Fruit fly (Drosophila melanogaster) whole organism, embryonic: ENCODE results near the gene CG17264.

Source experiments
- ATbp ChIP-seq: fragments of 200-800 bp; sonication (Bioruptor generic); optimal IDR thresholded peaks from 2 replicates; lab custom pipeline; 2017; ENCODE audit warnings: missing biosample characterization, mild to moderate bottlenecking, missing genetic modification characterization, missing genetic modification reagents
- Abd-B ChIP-seq: fragments of 200-800 bp; sonication (Bioruptor generic); optimal IDR thresholded peaks from 2 replicates; lab custom pipeline; 2018; ENCODE audit warnings: missing biosample characterization, mild to moderate bottlenecking, missing genetic modification characterization, moderate library complexity
- B-H1 ChIP-seq: fragments of 200-800 bp; sonication (Bioruptor generic); IDR thresholded peaks from 3 replicates; pipeline ENCODE4 v1.3.6; 2022; ENCODE audit warnings: missing biosample characterization, missing genetic modification characterization
- BtbVII ChIP-seq: fragments of 200-800 bp; sonication (Bioruptor generic); optimal IDR thresholded peaks from 3 replicates; lab custom pipeline; 2017; ENCODE audit warnings: missing biosample characterization, mild to moderate bottlenecking, missing genetic modification characterization
- CG10274 ChIP-seq: fragments of 200-800 bp; sonication (Bioruptor generic); optimal IDR thresholded peaks from 3 replicates; lab custom pipeline; 2017; ENCODE audit warnings: missing biosample characterization, mild to moderate bottlenecking, missing genetic modification characterization
- CG11560 ChIP-seq: fragments of 200-800 bp; sonication (Bioruptor generic); IDR thresholded peaks from 3 replicates; pipeline ENCODE4 v1.3.6; 2022; ENCODE audit warnings: missing biosample characterization, missing genetic modification characterization
- CG12071 ChIP-seq: fragments of 200-800 bp; sonication (Bioruptor generic); optimal IDR thresholded peaks from 3 replicates; lab custom pipeline; 2018; ENCODE audit warnings: missing biosample characterization, mild to moderate bottlenecking, missing genetic modification characterization
- CG12219 ChIP-seq: fragments of 200-800 bp; sonication (Bioruptor generic); optimal IDR thresholded peaks from 3 replicates; lab custom pipeline; 2018; ENCODE audit warnings: missing biosample characterization, mild to moderate bottlenecking, missing genetic modification characterization
- CG15479 ChIP-seq: fragments of 200-800 bp; sonication (Bioruptor generic); optimal IDR thresholded peaks from 3 replicates; lab custom pipeline; 2019; ENCODE audit warnings: missing biosample characterization, mild to moderate bottlenecking, missing genetic modification characterization, moderate library complexity
- CG1602 ChIP-seq: fragments of 200-800 bp; sonication (Bioruptor generic); optimal IDR thresholded peaks from 3 replicates; lab custom pipeline; 2016; ENCODE audit warnings: missing biosample characterization, missing genetic modification characterization
- CG17612 ChIP-seq: fragments of 200-800 bp; sonication (Bioruptor generic); IDR thresholded peaks from 2 replicates; pipeline ENCODE4 v1.3.6; 2022; ENCODE audit warnings: missing biosample characterization, missing genetic modification characterization
- CG1832 ChIP-seq: fragments of 200-800 bp; sonication (Bioruptor generic); optimal IDR thresholded peaks from 2 replicates; lab custom pipeline; 2017; ENCODE audit warnings: missing biosample characterization, mild to moderate bottlenecking, missing genetic modification characterization, inconsistent platforms
- CG30431 ChIP-seq: fragments of 200-800 bp; sonication (Bioruptor generic); optimal IDR thresholded peaks from 2 replicates; lab custom pipeline; 2017; ENCODE audit warnings: missing biosample characterization, missing genetic modification characterization
- CG34422 ChIP-seq: fragments of 200-800 bp; sonication (Bioruptor generic); IDR thresholded peaks from 3 replicates; pipeline ENCODE4 v1.3.6; 2022; ENCODE audit warnings: missing biosample characterization, missing genetic modification characterization
- CG6654 ChIP-seq: fragments of 200-800 bp; sonication (Bioruptor generic); optimal IDR thresholded peaks from 2 replicates; lab custom pipeline; 2017; ENCODE audit warnings: missing biosample characterization, mild to moderate bottlenecking, missing genetic modification characterization
- CG6791 ChIP-seq: fragments of 200-800 bp; sonication (Bioruptor generic); IDR thresholded peaks from 3 replicates; pipeline ENCODE4 v1.3.6; 2022; ENCODE audit warnings: missing biosample characterization, missing genetic modification characterization; ENCODE audit not compliant: partially characterized antibody
- CG6854 ChIP-seq: fragments of 200-800 bp; sonication (Bioruptor generic); optimal IDR thresholded peaks from 3 replicates; lab custom pipeline; 2017; ENCODE audit warnings: missing biosample characterization, mild to moderate bottlenecking, missing genetic modification characterization
- CG7963 ChIP-seq: fragments of 200-800 bp; sonication (Bioruptor generic); IDR thresholded peaks from 3 replicates; pipeline ENCODE4 v1.3.6; 2022; ENCODE audit warnings: missing biosample characterization, missing genetic modification characterization; ENCODE audit not compliant: partially characterized antibody
- CG8944 ChIP-seq: fragments of 200-800 bp; sonication (Bioruptor generic); optimal IDR thresholded peaks from 3 replicates; lab custom pipeline; 2016; ENCODE audit warnings: missing biosample characterization, missing genetic modification characterization
- CG9876 ChIP-seq: fragments of 200-800 bp; sonication (Bioruptor generic); optimal IDR thresholded peaks from 2 replicates; lab custom pipeline; 2016; ENCODE audit warnings: missing biosample characterization, missing genetic modification characterization
- Deaf1 ChIP-seq: fragments of 200-800 bp; optimal IDR thresholded peaks from 3 replicates; lab custom pipeline; 2019; ENCODE audit warnings: missing biosample characterization, mild to moderate bottlenecking, missing genetic modification characterization, moderate library complexity
- Dip2 ChIP-seq: fragments of 200-800 bp; sonication (Bioruptor generic); IDR thresholded peaks from 2 replicates; pipeline ENCODE4 v1.3.6; 2022; ENCODE audit warnings: missing biosample characterization, missing genetic modification characterization
- Dip3 ChIP-seq: fragments of 200-800 bp; sonication (Bioruptor generic); optimal IDR thresholded peaks from 3 replicates; lab custom pipeline; 2016; ENCODE audit warnings: missing biosample characterization, missing genetic modification characterization
- Dp ChIP-seq: fragments of 200-800 bp; sonication (Bioruptor generic); optimal IDR thresholded peaks from 2 replicates; lab custom pipeline; 2018; ENCODE audit warnings: missing biosample characterization, mild to moderate bottlenecking, missing genetic modification characterization, moderate library complexity
- Eip74EF ChIP-seq, 2 experiments: fragments of 200-800 bp in 1 of 2; fragments of >200 bp in 1 of 2; sonication (Bioruptor generic) in 1 of 2; optimal IDR thresholded peaks; 2 replicates each; lab custom pipeline; 2017 to 2019; ENCODE audit warnings: missing biosample characterization in 2 of 2, missing genetic modification characterization in 2 of 2, mild to moderate bottlenecking in 1 of 2, moderate library complexity in 1 of 2
- HHEX ChIP-seq: fragments of 200-800 bp; sonication (Bioruptor generic); optimal IDR thresholded peaks from 3 replicates; lab custom pipeline; 2017; ENCODE audit warnings: missing biosample characterization, mild to moderate bottlenecking, missing genetic modification characterization, missing genetic modification reagents
- HLHmδ ChIP-seq: fragments of 200-800 bp; sonication (Bioruptor generic); optimal IDR thresholded peaks from 2 replicates; lab custom pipeline; 2018; ENCODE audit warnings: missing biosample characterization, mild to moderate bottlenecking, missing genetic modification characterization, moderate library complexity
- Mrtf ChIP-seq: fragments of 200-800 bp; sonication (Bioruptor generic); IDR thresholded peaks from 3 replicates; pipeline ENCODE4 v1.3.6; 2022; ENCODE audit warnings: missing biosample characterization, missing genetic modification characterization
- Nf-YA ChIP-seq: fragments of 200-800 bp; sonication (Bioruptor generic); IDR thresholded peaks from 2 replicates; pipeline ENCODE4 v1.3.6; 2022; ENCODE audit warnings: missing biosample characterization, missing genetic modification characterization
- Oli ChIP-seq: fragments of 200-800 bp; sonication (Bioruptor generic); optimal IDR thresholded peaks from 2 replicates; lab custom pipeline; 2018; ENCODE audit warnings: missing biosample characterization, mild to moderate bottlenecking, missing genetic modification characterization, moderate library complexity
- Six4 ChIP-seq: fragments of 200-800 bp; sonication (Bioruptor generic); optimal IDR thresholded peaks from 2 replicates; lab custom pipeline; 2016; ENCODE audit warnings: missing biosample characterization, missing genetic modification characterization
- Sry-δ ChIP-seq: fragments of 200-800 bp; sonication (Bioruptor generic); optimal IDR thresholded peaks from 2 replicates; lab custom pipeline; 2016; ENCODE audit warnings: missing biosample characterization, missing genetic modification characterization
- ase ChIP-seq: fragments of 200-800 bp; sonication (Bioruptor generic); IDR thresholded peaks from 3 replicates; pipeline ENCODE4 v1.3.6; 2022; ENCODE audit warnings: missing biosample characterization, missing genetic modification characterization
- az2 ChIP-seq: fragments of 200-800 bp; sonication (Bioruptor generic); optimal IDR thresholded peaks from 3 replicates; lab custom pipeline; 2016; ENCODE audit warnings: missing biosample characterization, missing genetic modification characterization
- bab2 ChIP-seq: fragments of 200-800 bp; sonication (Bioruptor generic); optimal IDR thresholded peaks from 2 replicates; lab custom pipeline; 2016; ENCODE audit warnings: missing biosample characterization, missing genetic modification characterization
- br ChIP-seq: fragments of >200 bp; optimal IDR thresholded peaks from 2 replicates; lab custom pipeline; 2017
- chm ChIP-seq: fragments of 200-800 bp; sonication (Bioruptor generic); IDR thresholded peaks from 2 replicates; pipeline ENCODE4 v1.3.6; 2022; ENCODE audit warnings: missing biosample characterization, missing genetic modification characterization
- dmrt99B ChIP-seq: fragments of 200-800 bp; sonication (Bioruptor generic); optimal IDR thresholded peaks from 2 replicates; lab custom pipeline; 2018; ENCODE audit warnings: missing biosample characterization, mild to moderate bottlenecking, missing genetic modification characterization, moderate library complexity
- exex ChIP-seq: fragments of 200-800 bp; sonication (Bioruptor generic); optimal IDR thresholded peaks from 4 replicates; lab custom pipeline; 2018; ENCODE audit warnings: missing biosample characterization, mild to moderate bottlenecking, missing genetic modification characterization, moderate library complexity
- gem ChIP-seq: fragments of 200-800 bp; sonication (Bioruptor generic); optimal IDR thresholded peaks from 2 replicates; lab custom pipeline; 2019; ENCODE audit warnings: missing biosample characterization, mild to moderate bottlenecking, missing genetic modification characterization, moderate library complexity
- hth ChIP-seq: fragments of >200 bp; optimal IDR thresholded peaks from 2 replicates; lab custom pipeline; 2017; ENCODE audit warnings: inconsistent platforms
- klu ChIP-seq: fragments of 200-800 bp; sonication (Bioruptor generic); IDR thresholded peaks from 2 replicates; pipeline ENCODE4 v1.3.6; 2022; ENCODE audit warnings: missing biosample characterization, missing genetic modification characterization
- nerfin-2 ChIP-seq: fragments of 200-800 bp; sonication (Bioruptor generic); IDR thresholded peaks from 2 replicates; pipeline ENCODE4 v1.3.6; 2022; ENCODE audit warnings: missing biosample characterization, missing genetic modification characterization; ENCODE audit not compliant: partially characterized antibody
- oc ChIP-seq: fragments of 200-800 bp; sonication (Bioruptor generic); optimal IDR thresholded peaks from 2 replicates; lab custom pipeline; 2018; ENCODE audit warnings: missing biosample characterization, mild to moderate bottlenecking, missing genetic modification characterization, moderate library complexity
- ro ChIP-seq: fragments of 200-800 bp; sonication (Bioruptor generic); IDR thresholded peaks from 2 replicates; pipeline ENCODE4 v1.3.6; 2022; ENCODE audit warnings: missing biosample characterization, missing genetic modification characterization
- sc ChIP-seq, 3 experiments: fragments of >200 bp in 2 of 3; fragments of 200-800 bp in 1 of 3; sonication (Bioruptor generic) in 1 of 3; optimal IDR thresholded peaks; 2 replicates in 2 of 3; 3 replicates in 1 of 3; lab custom pipeline; 2017; ENCODE audit warnings: mild to moderate bottlenecking in 1 of 3, missing biosample characterization in 1 of 3, missing genetic modification characterization in 1 of 3, missing genetic modification reagents in 1 of 3
- tin ChIP-seq: fragments of 200-800 bp; sonication (Bioruptor generic); optimal IDR thresholded peaks from 3 replicates; lab custom pipeline; 2016; ENCODE audit warnings: missing biosample characterization, missing genetic modification characterization
- twi ChIP-seq: fragments of 200-800 bp; optimal IDR thresholded peaks from 2 replicates; lab custom pipeline; 2019; ENCODE audit warnings: missing biosample characterization, mild to moderate bottlenecking, missing genetic modification characterization, moderate library complexity
- usp ChIP-seq: fragments of >200 bp; optimal IDR thresholded peaks from 2 replicates; lab custom pipeline; 2017; ENCODE audit warnings: missing biosample characterization, missing genetic modification characterization
- wdn ChIP-seq: fragments of 200-800 bp; sonication (Bioruptor generic); IDR thresholded peaks from 2 replicates; pipeline ENCODE4 v1.3.6; 2022; ENCODE audit warnings: missing biosample characterization, missing genetic modification characterization

The CG17264 gene

DNA sequence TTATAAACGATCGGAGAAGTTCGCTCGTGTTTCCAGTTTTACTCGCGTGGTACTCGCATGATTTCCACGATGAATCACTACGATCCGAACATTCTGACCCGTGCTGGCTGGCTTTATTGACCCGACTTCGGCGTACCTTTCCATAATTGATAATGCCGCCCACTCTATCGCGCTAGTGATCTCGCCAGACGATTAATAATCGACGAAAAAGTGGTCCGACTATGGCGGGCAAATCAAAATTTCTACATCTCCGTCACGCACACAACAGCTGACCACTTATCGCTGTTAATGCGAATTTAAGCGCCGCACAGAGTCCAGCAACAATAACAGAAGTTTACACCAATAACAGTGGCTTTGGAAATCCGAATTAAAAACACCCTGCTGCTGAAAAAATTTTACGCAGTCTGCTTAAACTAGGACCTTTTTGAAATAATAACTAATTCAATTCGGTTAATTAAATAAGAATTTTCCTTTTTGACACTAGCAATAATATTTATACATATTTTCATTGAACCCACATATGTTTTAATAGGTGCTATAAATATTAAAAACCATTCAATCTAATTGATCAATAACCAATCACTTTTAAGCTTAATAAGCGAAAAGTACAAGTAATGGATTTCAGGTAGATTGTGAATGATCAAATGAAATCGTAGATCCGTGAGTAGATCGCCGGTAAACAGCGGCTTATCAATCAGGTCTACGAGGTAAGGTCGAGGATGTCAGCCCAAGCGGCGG is 37.6 kb downstream of the CG17264 start (continued):
- TF ChIP-seq CG10274 (GFP tag; lab: Kevin White, UChicago) (peak; percentile 62), exex (tag; lab: Kevin White, UChicago) (peak; percentile 96), CG17612 (GFP tag; lab: Robert Waterston, UW) (no peak), CG6791 (GFP tag; lab: Robert Waterston, UW) (no peak), br (no peak), nerfin-2 (GFP tag; lab: Robert Waterston, UW) (no peak), ase (GFP tag; lab: Robert Waterston, UW) (no peak), BtbVII (GFP tag; lab: Kevin White, UChicago) (peak; percentile 14), Mrtf (GFP tag; lab: Robert Waterston, UW) (peak; percentile 41; the same call in 2 of the 3 replicates), Nf-YA (GFP tag; lab: Robert Waterston, UW) (no peak), ATbp (GFP tag; lab: Kevin White, UChicago) (no peak), hth (lab: Kevin White, UChicago) (no peak), Deaf1 (tag; lab: Kevin White, UChicago) (peak; percentile 41), Dip3 (GFP tag; lab: Kevin White, UChicago) (peak; percentile 37), CG15479 (GFP tag; lab: Kevin White, UChicago) (no peak), ro (0 out of 2 replicates have a peak, but pooled peaks have one; percentile 19), klu (GFP tag; lab: Robert Waterston, UW) (no peak), CG7963 (GFP tag; lab: Robert Waterston, UW) (0 out of 3 replicates have a peak, but pooled peaks have one; percentile 19), CG6654 (GFP tag; lab: Kevin White, UChicago) (no peak), CG9876 (GFP tag; lab: Kevin White, UChicago) (no peak), Dip2 (GFP tag; lab: Robert Waterston, UW) (no peak), gem (tag; lab: Kevin White, UChicago) (peak; percentile 18), twi (tag; lab: Kevin White, UChicago) (no peak), CG12071 (GFP tag; lab: Kevin White, UChicago) (no peak), Sry-δ (GFP tag; lab: Kevin White, UChicago) (peak; percentile 34), CG11560 (no peak), chm (GFP tag; lab: Robert Waterston, UW) (no peak), usp (GFP tag; lab: Kevin White, UChicago) (no peak), CG1602 (GFP tag; lab: Kevin White, UChicago) (no peak), CG8944 (no peak), CG30431 (no peak), tin (GFP tag; lab: Kevin White, UChicago) (peak; percentile 31), Eip74EF (GFP tag; optimal IDR thresholded peaks at IDR 0.05; lab: Kevin White, UChicago) (no peak), Dp (GFP tag; lab: Kevin White, UChicago) (peak; percentile 70), sc (optimal IDR thresholded peaks at IDR 0.05; lab: Kevin White, UChicago) (no peak), sc (GFP tag; optimal IDR thresholded peaks at IDR 0.05; lab: Kevin White, UChicago) (peak; percentile 22), CG12219 (GFP tag; lab: Kevin White, UChicago) (no peak), bab2 (GFP tag; lab: Kevin White, UChicago) (peak; percentile 25), HLHmδ (GFP tag; lab: Kevin White, UChicago) (no peak), HHEX (GFP tag; lab: Kevin White, UChicago) (peak; percentile 3), dmrt99B (tag; lab: Kevin White, UChicago) (peak; percentile 59), wdn (GFP tag; lab: Robert Waterston, UW) (no peak), CG6854 (GFP tag; lab: Kevin White, UChicago) (no peak), B-H1 (no peak), Abd-B (GFP tag; lab: Kevin White, UChicago) (peak; percentile 24), CG1832 (no peak), Oli (tag; lab: Kevin White, UChicago) (peak; percentile 45), Six4 (GFP tag; lab: Kevin White, UChicago) (no peak), CG34422 (GFP tag; lab: Robert Waterston, UW) (no peak), oc (tag; lab: Kevin White, UChicago) (no peak), az2 (peak; percentile 66)
